Worm (Caenorhabditis elegans): ENCODE measurements around the gene R07B7.12.

- no peak for TF ChIP-seq lsy-2 (tag; optimal IDR thresholded peaks at IDR 0.05)
- no peak for TF ChIP-seq unc-55 (GFP tag; optimal IDR thresholded peaks at IDR 0.05)
- TF ChIP-seq zag-1 (tag; optimal IDR thresholded peaks at IDR 0.05) = no peak
- no peak for TF ChIP-seq ceh-82 (tag; optimal IDR thresholded peaks at IDR 0.05)
- TF ChIP-seq alr-1 (tag; optimal IDR thresholded peaks at IDR 0.05) = no peak
These were observed 35.3 kb upstream of the R07B7.12 start, which contains the start of gene F10C2.7 for ce11 chrV:12053598-12053997.
